Fruit fly (Drosophila melanogaster): ENCODE data around the gene CG8774.

CG8774 gene

dm6 chr3R:13302348-13302747 is 3.8 kb downstream of the CG8774 start, which contains the start of gene CG32473:
CG32473 (plus strand) TSS chr3R:13302648.
- TF ChIP-seq HLH106 (tag; optimal IDR thresholded peaks at IDR 0.05) (no peak), tai (GFP tag; optimal IDR thresholded peaks at IDR 0.05) (no peak), Rel (GFP tag; optimal IDR thresholded peaks at IDR 0.05) (no peak), Rel (tag; optimal IDR thresholded peaks at IDR 0.05) (peak; percentile 13), sage (GFP tag; optimal IDR thresholded peaks at IDR 0.05) (no peak), h (GFP tag; optimal IDR thresholded peaks at IDR 0.05) (no peak), OdsH (GFP tag; optimal IDR thresholded peaks at IDR 0.05) (no peak), psq (GFP tag; optimal IDR thresholded peaks at IDR 0.05) (no peak), dmrt93B (GFP tag; optimal IDR thresholded peaks at IDR 0.05) (no peak), Dif (GFP tag; optimal IDR thresholded peaks at IDR 0.05; ENCODE audit: partially characterized antibody) (no peak)

DNA sequence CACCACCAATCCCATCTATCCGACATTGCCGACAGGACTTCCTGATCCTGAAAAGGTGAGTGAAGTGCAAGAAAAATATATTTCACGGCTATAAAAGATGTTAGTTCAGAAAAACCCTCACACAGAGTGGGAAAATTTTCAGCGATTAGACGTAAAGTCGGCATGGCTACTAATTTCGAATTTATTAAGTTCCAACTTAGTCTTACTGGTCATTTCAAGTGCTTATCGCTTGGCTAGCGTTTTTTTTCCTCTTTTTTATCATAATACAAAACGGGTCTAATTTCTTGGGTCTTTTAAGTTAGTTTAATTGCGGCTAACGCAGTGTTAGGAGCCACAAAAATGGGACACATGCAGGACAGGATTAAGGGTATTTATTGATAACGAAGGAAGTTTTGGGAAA is 4.6 kb downstream of the CG8774 start, which contains the start of gene CG43208:
Gene CG43208, plus strand, starts transcription at position 301 of the 400 bp plus-strand sequence.
- no peak for TF ChIP-seq CG32264 (GFP tag; optimal IDR thresholded peaks at IDR 0.05)
- TF ChIP-seq pan (optimal IDR thresholded peaks at IDR 0.05): no peak
- no peak for TF ChIP-seq Dfd (GFP tag; optimal IDR thresholded peaks at IDR 0.05)
- TF ChIP-seq CG9705 (GFP tag; optimal IDR thresholded peaks at IDR 0.05): no peak
- TF ChIP-seq Vsx2 (GFP tag; optimal IDR thresholded peaks at IDR 0.05; ENCODE audit: partially characterized antibody): no peak
- TF ChIP-seq rgr (GFP tag; optimal IDR thresholded peaks at IDR 0.05): no peak
- TF ChIP-seq ey (GFP tag; optimal IDR thresholded peaks at IDR 0.05): no peak
- no peak for TF ChIP-seq Dif (GFP tag; optimal IDR thresholded peaks at IDR 0.05; ENCODE audit: partially characterized antibody)
- no peak for TF ChIP-seq Hr83 (GFP tag; optimal IDR thresholded peaks at IDR 0.05; ENCODE audit: poor library complexity, severe bottlenecking)
- TF ChIP-seq dmrt93B (GFP tag; optimal IDR thresholded peaks at IDR 0.05): no peak
- TF ChIP-seq dl (GFP tag; optimal IDR thresholded peaks at IDR 0.05; ENCODE audit: insufficient read depth in 1 of 2, partially characterized antibody in 2 of 2): no peak
- no peak for TF ChIP-seq Hr78 (GFP tag; optimal IDR thresholded peaks at IDR 0.05)
- TF ChIP-seq sv (GFP tag; optimal IDR thresholded peaks at IDR 0.05): no peak
- no peak for TF ChIP-seq sage (GFP tag; optimal IDR thresholded peaks at IDR 0.05)
- TF ChIP-seq Sp1 (GFP tag; optimal IDR thresholded peaks at IDR 0.05): no peak
- TF ChIP-seq OdsH (GFP tag; optimal IDR thresholded peaks at IDR 0.05): no peak
- no peak for TF ChIP-seq GATAd (GFP tag; optimal IDR thresholded peaks at IDR 0.05)
- TF ChIP-seq dsf (GFP tag; optimal IDR thresholded peaks at IDR 0.05; ENCODE audit: borderline replicate concordance): no peak
- TF ChIP-seq tai (GFP tag; optimal IDR thresholded peaks at IDR 0.05): no peak
- TF ChIP-seq Mio (GFP tag; optimal IDR thresholded peaks at IDR 0.05): no peak

dm6 chr3R:13304512-13305069 is 6.0 kb downstream of the CG8774 start:
- TF ChIP-seq psq (GFP tag; optimal IDR thresholded peaks at IDR 0.05) (peak; percentile 51), Vsx2 (GFP tag; optimal IDR thresholded peaks at IDR 0.05; ENCODE audit: partially characterized antibody) (peak; percentile 37), fru (GFP tag; optimal IDR thresholded peaks at IDR 0.05) (peak; percentile 17), Dif (GFP tag; optimal IDR thresholded peaks at IDR 0.05; ENCODE audit: partially characterized antibody) (peak; percentile 57), Abd-B (GFP tag; optimal IDR thresholded peaks at IDR 0.05) (no peak), N (GFP tag; optimal IDR thresholded peaks at IDR 0.05) (no peak), Myc (optimal IDR thresholded peaks at IDR 0.05) (no peak), h (GFP tag; optimal IDR thresholded peaks at IDR 0.05) (peak; percentile 22)

dm6 chr3R:13305318-13305899 is 6.8 kb downstream of the CG8774 start:
- TF ChIP-seq Vsx2 (GFP tag; optimal IDR thresholded peaks at IDR 0.05; ENCODE audit: partially characterized antibody) (peak; percentile 71), dsf (GFP tag; optimal IDR thresholded peaks at IDR 0.05; ENCODE audit: borderline replicate concordance) (no peak), Dif (GFP tag; optimal IDR thresholded peaks at IDR 0.05; ENCODE audit: partially characterized antibody) (peak; percentile 79), OdsH (GFP tag; optimal IDR thresholded peaks at IDR 0.05) (peak; percentile 85), Dfd (GFP tag; optimal IDR thresholded peaks at IDR 0.05) (no peak), CG32264 (GFP tag; optimal IDR thresholded peaks at IDR 0.05) (no peak), woc (GFP tag; optimal IDR thresholded peaks at IDR 0.05) (peak; percentile 36), Hr78 (GFP tag; optimal IDR thresholded peaks at IDR 0.05) (no peak), fru (GFP tag; optimal IDR thresholded peaks at IDR 0.05) (peak; percentile 78), HLH106 (tag; optimal IDR thresholded peaks at IDR 0.05) (peak; percentile 81), br (GFP tag; optimal IDR thresholded peaks at IDR 0.05) (peak; percentile 19), foxo (GFP tag; optimal IDR thresholded peaks at IDR 0.05) (peak in 1 of 2 experiments; percentile 82), psq (GFP tag; optimal IDR thresholded peaks at IDR 0.05) (peak; percentile 85), CG9705 (GFP tag; optimal IDR thresholded peaks at IDR 0.05) (peak; percentile 45), dmrt93B (GFP tag; optimal IDR thresholded peaks at IDR 0.05) (peak; percentile 72), lola (GFP tag; optimal IDR thresholded peaks at IDR 0.05) (no peak), h (GFP tag; optimal IDR thresholded peaks at IDR 0.05) (peak; percentile 61), dl (GFP tag; optimal IDR thresholded peaks at IDR 0.05; ENCODE audit: insufficient read depth in 1 of 2, partially characterized antibody in 2 of 2) (peak in 1 of 2 experiments; percentile 11), rgr (GFP tag; optimal IDR thresholded peaks at IDR 0.05) (peak; percentile 78), Sp1 (GFP tag; optimal IDR thresholded peaks at IDR 0.05) (peak; percentile 91), Hr83 (GFP tag; optimal IDR thresholded peaks at IDR 0.05; ENCODE audit: poor library complexity, severe bottlenecking) (no peak), Hnf4 (GFP tag; optimal IDR thresholded peaks at IDR 0.05) (peak; percentile 37), ey (GFP tag; optimal IDR thresholded peaks at IDR 0.05) (peak; percentile 34)
